Worm (Caenorhabditis elegans): Measurements from ENCODE around the gene nca-2.

DNA sequence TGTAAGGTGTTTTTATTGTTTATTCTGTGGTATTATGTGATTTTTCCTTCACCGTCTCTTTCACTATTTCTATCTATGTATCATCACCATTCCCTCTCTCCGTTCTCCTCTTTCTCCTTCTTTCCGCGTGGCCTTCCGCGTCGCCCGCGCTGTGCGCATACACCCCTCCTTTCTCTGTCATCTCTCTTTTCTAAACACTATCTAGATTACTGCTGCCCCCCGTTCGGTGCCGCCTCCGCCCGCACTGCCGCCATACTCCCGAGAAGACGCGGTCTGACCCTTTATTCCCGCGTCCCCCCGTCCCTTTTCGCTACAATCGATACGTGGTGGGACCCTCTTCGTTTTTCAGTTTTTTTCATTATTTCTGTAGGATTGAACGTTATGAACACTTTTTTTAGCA, 16.7 kb upstream of the nca-2 start:
- TF ChIP-seq dve-1 (tag; optimal IDR thresholded peaks at IDR 0.05): no peak
- peak; percentile 27 for TF ChIP-seq ets-4 (tag; optimal IDR thresholded peaks at IDR 0.05)
- no peak for TF ChIP-seq hlh-8 (tag; optimal IDR thresholded peaks at IDR 0.05)
- no peak for TF ChIP-seq nhr-11 (tag; optimal IDR thresholded peaks at IDR 0.05)
- no peak for TF ChIP-seq elt-2 (tag; optimal IDR thresholded peaks at IDR 0.05)
- no peak for TF ChIP-seq npax-4 (tag; optimal IDR thresholded peaks at IDR 0.05)
- TF ChIP-seq unc-86 (tag; optimal IDR thresholded peaks at IDR 0.05): no peak
- no peak for TF ChIP-seq ceh-45 (GFP tag; IDR thresholded peaks at IDR 0.05)
- no peak for TF ChIP-seq sox-2 (GFP tag; IDR thresholded peaks at IDR 0.05)

Measured in whole organism, late embryonic.